Fruit fly (Drosophila melanogaster) whole organism, embryonic: ENCODE data around the gene CG14995.
A peak's percentile ranks its signal among the peaks of the same experiment; 100 is the strongest.

Experiments
- CG11695 ChIP-seq: fragments of 200-800 bp; sonication (Bioruptor generic); IDR thresholded peaks from 3 replicates; pipeline ENCODE4 v1.3.6; 2022; ENCODE audit warnings: missing biosample characterization, missing genetic modification characterization
- CG14441 ChIP-seq: fragments of 200-800 bp; sonication (Bioruptor generic); IDR thresholded peaks from 2 replicates; pipeline ENCODE4 v1.3.6; 2022; ENCODE audit warnings: missing biosample characterization, missing genetic modification characterization
- CG15514 ChIP-seq: fragments of 200-800 bp; sonication (Bioruptor generic); optimal IDR thresholded peaks from 3 replicates; lab custom pipeline; 2017; ENCODE audit warnings: missing biosample characterization, missing genetic modification characterization, mild to moderate bottlenecking, moderate library complexity, missing genetic modification reagents
- CG17359 ChIP-seq: fragments of 200-800 bp; sonication (Bioruptor generic); optimal IDR thresholded peaks from 3 replicates; lab custom pipeline; 2018; ENCODE audit warnings: missing biosample characterization, mild to moderate bottlenecking, missing genetic modification characterization, moderate library complexity
- CG18619 ChIP-seq: fragments of 200-800 bp; sonication (Bioruptor generic); optimal IDR thresholded peaks from 3 replicates; lab custom pipeline; 2017; ENCODE audit warnings: missing biosample characterization, mild to moderate bottlenecking, missing genetic modification characterization
- CG2712 ChIP-seq: fragments of 200-800 bp; optimal IDR thresholded peaks from 3 replicates; lab custom pipeline; 2019; ENCODE audit warnings: missing biosample characterization, mild to moderate bottlenecking, missing genetic modification characterization, moderate library complexity
- CG31441 ChIP-seq: fragments of 200-800 bp; sonication (Bioruptor generic); IDR thresholded peaks from 2 replicates; pipeline ENCODE4 v1.3.6; 2022; ENCODE audit warnings: missing biosample characterization, missing genetic modification characterization
- CG4360 ChIP-seq: fragments of 200-800 bp; sonication (Bioruptor generic); IDR thresholded peaks from 2 replicates; pipeline ENCODE4 v1.3.6; 2022; ENCODE audit warnings: missing biosample characterization, missing genetic modification characterization
- E2f2 ChIP-seq: fragments of 200-800 bp; sonication (Bioruptor generic); IDR thresholded peaks from 2 replicates; pipeline ENCODE4 v1.3.6; 2022; ENCODE audit warnings: missing biosample characterization, missing genetic modification characterization
- Eip74EF ChIP-seq, 2 experiments: fragments of 200-800 bp in 1 of 2; fragments of >200 bp in 1 of 2; sonication (Bioruptor generic) in 1 of 2; optimal IDR thresholded peaks; 2 replicates each; lab custom pipeline; 2017 to 2019; ENCODE audit warnings: missing biosample characterization in 2 of 2, missing genetic modification characterization in 2 of 2, mild to moderate bottlenecking in 1 of 2, moderate library complexity in 1 of 2
- Oli ChIP-seq: fragments of 200-800 bp; sonication (Bioruptor generic); optimal IDR thresholded peaks from 2 replicates; lab custom pipeline; 2018; ENCODE audit warnings: missing biosample characterization, mild to moderate bottlenecking, missing genetic modification characterization, moderate library complexity
- Sox102F ChIP-seq: fragments of 200-800 bp; sonication (Bioruptor generic); optimal IDR thresholded peaks from 2 replicates; lab custom pipeline; 2018; ENCODE audit warnings: missing biosample characterization, mild to moderate bottlenecking, missing genetic modification characterization, moderate library complexity
- disco-r ChIP-seq: fragments of 200-800 bp; sonication (Bioruptor generic); optimal IDR thresholded peaks from 2 replicates; lab custom pipeline; 2016; ENCODE audit warnings: missing biosample characterization, missing genetic modification characterization
- gem ChIP-seq: fragments of 200-800 bp; sonication (Bioruptor generic); optimal IDR thresholded peaks from 2 replicates; lab custom pipeline; 2019; ENCODE audit warnings: missing biosample characterization, mild to moderate bottlenecking, missing genetic modification characterization, moderate library complexity
- hkb ChIP-seq, 2 experiments: fragments of 200-800 bp in 1 of 2; fragments of >200 bp in 1 of 2; sonication (Bioruptor generic) in 1 of 2; IDR thresholded peaks in 1 of 2; optimal IDR thresholded peaks in 1 of 2; 2 replicates each; pipeline versions ENCODE4 v1.3.6 to Lab custom; 2017 to 2022; ENCODE audit warnings: missing biosample characterization in 1 of 2, missing genetic modification characterization in 1 of 2
- prd ChIP-seq, 3 experiments: fragments of >200 bp in 2 of 3; fragments of 200-800 bp in 1 of 3; sonication (Bioruptor generic) in 1 of 3; optimal IDR thresholded peaks in 2 of 3; IDR thresholded peaks in 1 of 3; 2 replicates in 2 of 3; 3 replicates in 1 of 3; pipeline versions ENCODE4 v1.3.6 to Lab custom; 2017 to 2022; ENCODE audit warnings: missing biosample characterization in 1 of 3, missing genetic modification characterization in 1 of 3
- sima ChIP-seq: fragments of 200-800 bp; sonication (Bioruptor generic); optimal IDR thresholded peaks from 2 replicates; lab custom pipeline; 2016; ENCODE audit warnings: missing biosample characterization, missing genetic modification characterization

Gene CG14995

dm6 chr3L:4044497-4044896 lies 58.6 kb downstream of the CG14995 start (continued):
- TF ChIP-seq E2f2 (GFP tag; lab: Robert Waterston, UW) (no peak), CG4360 (GFP tag; lab: Robert Waterston, UW) (no peak), CG11695 (GFP tag; lab: Robert Waterston, UW) (no peak), Eip74EF (GFP tag; optimal IDR thresholded peaks at IDR 0.05; lab: Kevin White, UChicago) (peak in 1 of 2 experiments; percentile 49), hkb (optimal IDR thresholded peaks at IDR 0.05; lab: Kevin White, UChicago) (no peak), hkb (GFP tag; IDR thresholded peaks at IDR 0.05; lab: Robert Waterston, UW) (no peak), gem (tag; lab: Kevin White, UChicago) (peak; percentile 46), CG18619 (no peak), CG14441 (GFP tag; lab: Robert Waterston, UW) (peak; percentile 41), CG17359 (tag; lab: Kevin White, UChicago) (peak; percentile 32), sima (GFP tag; lab: Kevin White, UChicago) (no peak), Oli (tag; lab: Kevin White, UChicago) (peak; percentile 32), CG31441 (GFP tag; lab: Robert Waterston, UW) (peak; percentile 17; the same call in 1 of the 2 replicates), CG15514 (no peak), Sox102F (GFP tag; lab: Kevin White, UChicago) (peak; percentile 55), prd (optimal IDR thresholded peaks at IDR 0.05; lab: Kevin White, UChicago) (no peak), prd (GFP tag; IDR thresholded peaks at IDR 0.05; lab: Robert Waterston, UW) (peak; percentile 10; the same call in 1 of the 3 replicates), disco-r (GFP tag; lab: Kevin White, UChicago) (no peak), CG2712 (tag; lab: Kevin White, UChicago) (peak; percentile 15)
